Fruit fly (Drosophila melanogaster): ENCODE data around the gene X11Lbeta.

The X11Lbeta gene

DNA sequence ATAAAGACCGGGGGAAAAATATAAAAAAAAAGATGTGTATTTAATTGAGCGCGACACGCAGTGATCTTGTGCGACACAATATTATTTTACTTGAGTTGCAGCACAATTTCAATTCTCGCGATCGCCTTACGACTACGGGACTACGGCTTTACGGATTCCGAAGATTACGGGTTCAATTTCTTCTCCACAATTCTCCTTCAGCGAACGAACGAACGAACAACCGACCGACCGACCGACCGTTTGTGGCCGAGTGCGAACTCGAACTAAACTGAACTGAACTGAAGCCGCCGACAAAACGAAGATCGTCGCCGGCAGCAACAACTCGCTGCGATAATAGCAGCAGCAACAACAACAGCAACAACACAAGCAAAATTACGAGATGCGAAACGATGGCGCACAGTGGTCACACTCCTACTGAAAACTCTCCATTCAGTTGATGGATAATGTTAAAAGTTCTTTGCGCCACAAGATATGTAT lies 42.3 kb upstream of the X11Lbeta start, which contains the start of gene spri (continued):
- TF ChIP-seq onecut (GFP tag; IDR thresholded peaks at IDR 0.05) (no peak), HLH54F (GFP tag; optimal IDR thresholded peaks at IDR 0.05) (no peak), HLH4C (GFP tag; IDR thresholded peaks at IDR 0.05; ENCODE audit: partially characterized antibody) (no peak), Max (GFP tag; optimal IDR thresholded peaks at IDR 0.05) (no peak), CG16815 (GFP tag; optimal IDR thresholded peaks at IDR 0.05) (no peak), HLH3B (GFP tag; IDR thresholded peaks at IDR 0.05) (0 out of 2 replicates have a peak, but pooled peaks have one; percentile 37), CG13894 (tag; optimal IDR thresholded peaks at IDR 0.05) (peak; percentile 1), chinmo (GFP tag; IDR thresholded peaks at IDR 0.05; ENCODE audit: partially characterized antibody) (peak; percentile 85; the same call in 2 of the 4 replicates), CG10267 (tag; optimal IDR thresholded peaks at IDR 0.05) (no peak), Mes4 (GFP tag; optimal IDR thresholded peaks at IDR 0.05) (no peak), Bgb (GFP tag; IDR thresholded peaks at IDR 0.05; ENCODE audit: partially characterized antibody) (peak; percentile 48; the same call in 1 of the 2 replicates), CG2116 (GFP tag; optimal IDR thresholded peaks at IDR 0.05) (no peak), CG1529 (GFP tag; optimal IDR thresholded peaks at IDR 0.05) (no peak), B-H1 (GFP tag; IDR thresholded peaks at IDR 0.05) (no peak), ase (GFP tag; IDR thresholded peaks at IDR 0.05) (0 out of 3 replicates have a peak, but pooled peaks have one; percentile 45), schlank (tag; optimal IDR thresholded peaks at IDR 0.05) (no peak), Antp (GFP tag; optimal IDR thresholded peaks at IDR 0.05) (no peak), CG17328 (GFP tag; IDR thresholded peaks at IDR 0.05) (0 out of 2 replicates have a peak, but pooled peaks have one; percentile 19), Rfx (GFP tag; IDR thresholded peaks at IDR 0.05) (peak; percentile 43), CG17359 (tag; optimal IDR thresholded peaks at IDR 0.05) (peak; percentile 14), CG7372 (GFP tag; IDR thresholded peaks at IDR 0.05) (no peak), peb (GFP tag; IDR thresholded peaks at IDR 0.05) (no peak), CG10543 (GFP tag; optimal IDR thresholded peaks at IDR 0.05) (peak; percentile 34), ewg (GFP tag; optimal IDR thresholded peaks at IDR 0.05) (no peak), CG17612 (GFP tag; IDR thresholded peaks at IDR 0.05) (no peak), CG4360 (GFP tag; IDR thresholded peaks at IDR 0.05) (peak; percentile 89), CG15479 (GFP tag; optimal IDR thresholded peaks at IDR 0.05) (peak; percentile 56), CG12769 (tag; optimal IDR thresholded peaks at IDR 0.05) (peak; percentile 48), Drgx (GFP tag; IDR thresholded peaks at IDR 0.05) (peak; percentile 52; the same call in 1 of the 2 replicates), exex (tag; optimal IDR thresholded peaks at IDR 0.05) (peak; percentile 4), CG8281 (tag; optimal IDR thresholded peaks at IDR 0.05) (no peak), sens (GFP tag) (no peak), bowl (GFP tag; IDR thresholded peaks at IDR 0.05) (no peak), Hr39 (optimal IDR thresholded peaks at IDR 0.05) (no peak), ci (GFP tag; IDR thresholded peaks at IDR 0.05) (peak; percentile 54; the same call in 2 of the 3 replicates), gt (GFP tag; IDR thresholded peaks at IDR 0.05) (no peak), jigr1 (GFP tag; IDR thresholded peaks at IDR 0.05) (no peak), CG2199 (GFP tag; IDR thresholded peaks at IDR 0.05) (0 out of 3 replicates have a peak, but pooled peaks have one; percentile 47), Nf-YB (GFP tag; optimal IDR thresholded peaks at IDR 0.05) (no peak), CG5180 (GFP tag; optimal IDR thresholded peaks at IDR 0.05) (peak; percentile 97), lbe (GFP tag; optimal IDR thresholded peaks at IDR 0.05) (peak; percentile 27), unc-4 (GFP tag; IDR thresholded peaks at IDR 0.05; ENCODE audit: partially characterized antibody) (no peak; the same call in 1 of the 2 replicates), Oli (tag; optimal IDR thresholded peaks at IDR 0.05) (no peak), Hand (GFP tag; optimal IDR thresholded peaks at IDR 0.05) (no peak), BtbVII (GFP tag; optimal IDR thresholded peaks at IDR 0.05) (no peak), row (GFP tag; IDR thresholded peaks at IDR 0.05) (peak; percentile 57), crp (GFP tag; optimal IDR thresholded peaks at IDR 0.05) (no peak), chn (GFP tag; optimal IDR thresholded peaks at IDR 0.05) (no peak), Hmr (GFP tag; optimal IDR thresholded peaks at IDR 0.05) (peak; percentile 17), Mrtf (GFP tag; IDR thresholded peaks at IDR 0.05) (no peak)
